Fruit fly (Drosophila melanogaster): Measurements from ENCODE around the gene CG11854.

CG11854 gene

dm6 chr3R:25193726-25194204, 48.1 kb upstream of the CG11854 start, which contains the start of gene lobo (continued):
- TF ChIP-seq ap (GFP tag; IDR thresholded peaks at IDR 0.05) = peak; percentile 22; the same call in 1 of the 2 replicates
- TF ChIP-seq fd96Cb (tag; optimal IDR thresholded peaks at IDR 0.05) = peak; percentile 24
- TF ChIP-seq sima (GFP tag; optimal IDR thresholded peaks at IDR 0.05) = peak; percentile 4
- TF ChIP-seq CG9215 (GFP tag; IDR thresholded peaks at IDR 0.05) = peak; percentile 42
- TF ChIP-seq fd102C (GFP tag; optimal IDR thresholded peaks at IDR 0.05) = no peak
- TF ChIP-seq CG17359 (tag; optimal IDR thresholded peaks at IDR 0.05) = no peak
- no peak for TF ChIP-seq CG7745 (tag; optimal IDR thresholded peaks at IDR 0.05)
- TF ChIP-seq Dref (GFP tag; IDR thresholded peaks at IDR 0.05) = no peak
- TF ChIP-seq CG16815 (GFP tag; optimal IDR thresholded peaks at IDR 0.05) = peak; percentile 31
- TF ChIP-seq ind (GFP tag; optimal IDR thresholded peaks at IDR 0.05) = peak; percentile 13
- no peak for TF ChIP-seq Hand (GFP tag; optimal IDR thresholded peaks at IDR 0.05)
- no peak for TF ChIP-seq danr (GFP tag; IDR thresholded peaks at IDR 0.05)
- no peak for TF ChIP-seq lbe (GFP tag; optimal IDR thresholded peaks at IDR 0.05)
- TF ChIP-seq CG13624 (GFP tag; optimal IDR thresholded peaks at IDR 0.05) = peak; percentile 83
- TF ChIP-seq rib (GFP tag; IDR thresholded peaks at IDR 0.05) = no peak
- TF ChIP-seq CG2116 (GFP tag; optimal IDR thresholded peaks at IDR 0.05) = peak; percentile 64
- peak; percentile 50; the same call in 1 of the 2 replicates for TF ChIP-seq CG32532 (GFP tag; IDR thresholded peaks at IDR 0.05)
- TF ChIP-seq CG6683 (GFP tag; optimal IDR thresholded peaks at IDR 0.05) = peak; percentile 67
- peak; percentile 52 for TF ChIP-seq HLH54F (GFP tag; optimal IDR thresholded peaks at IDR 0.05)
- TF ChIP-seq stwl (tag; optimal IDR thresholded peaks at IDR 0.05) = peak; percentile 83
- TF ChIP-seq CG13287 (GFP tag; IDR thresholded peaks at IDR 0.05; ENCODE audit: partially characterized antibody) = peak; percentile 34; the same call in 1 of the 2 replicates
- TF ChIP-seq CG6813 (GFP tag; optimal IDR thresholded peaks at IDR 0.05) = peak; percentile 29
- peak; percentile 69 for TF ChIP-seq CG14710 (tag; optimal IDR thresholded peaks at IDR 0.05)
- no peak for TF ChIP-seq E2f1 (GFP tag; IDR thresholded peaks at IDR 0.05)
- no peak for TF ChIP-seq sc (optimal IDR thresholded peaks at IDR 0.05)
- peak; percentile 35 for TF ChIP-seq sc (GFP tag; optimal IDR thresholded peaks at IDR 0.05)
- no peak for TF ChIP-seq croc (GFP tag; conservative IDR thresholded peaks at IDR 0.05)
- no peak for TF ChIP-seq CG6765 (GFP tag; optimal IDR thresholded peaks at IDR 0.05)
- TF ChIP-seq CG10654 (GFP tag; optimal IDR thresholded peaks at IDR 0.05) = peak; percentile 58
- TF ChIP-seq ci (GFP tag; IDR thresholded peaks at IDR 0.05) = peak; percentile 95
- peak; percentile 39 for TF ChIP-seq CG30403 (GFP tag; optimal IDR thresholded peaks at IDR 0.05)
- peak; percentile 60 for TF ChIP-seq trem (tag; optimal IDR thresholded peaks at IDR 0.05)
- TF ChIP-seq CG8944 (GFP tag; optimal IDR thresholded peaks at IDR 0.05) = no peak
- peak; percentile 65 for TF ChIP-seq E2f2 (GFP tag; IDR thresholded peaks at IDR 0.05)
- peak; percentile 83 for TF ChIP-seq zen (tag; optimal IDR thresholded peaks at IDR 0.05)
- peak; percentile 14 for TF ChIP-seq tin (GFP tag; optimal IDR thresholded peaks at IDR 0.05)
- no peak for TF ChIP-seq CG14667 (GFP tag; IDR thresholded peaks at IDR 0.05)
- peak; percentile 25 for TF ChIP-seq CG6854 (GFP tag; optimal IDR thresholded peaks at IDR 0.05)
- TF ChIP-seq Sox100B (GFP tag; optimal IDR thresholded peaks at IDR 0.05) = no peak
- peak; percentile 33 for TF ChIP-seq Nf-YC (tag; optimal IDR thresholded peaks at IDR 0.05)
- TF ChIP-seq abd-A (tag; optimal IDR thresholded peaks at IDR 0.05) = peak; percentile 10
- no peak for TF ChIP-seq ato (GFP tag; IDR thresholded peaks at IDR 0.05; ENCODE audit: partially characterized antibody)
- TF ChIP-seq ERR (GFP tag; optimal IDR thresholded peaks at IDR 0.05) = peak; percentile 12
- 0 out of 3 replicates have a peak, but pooled peaks have one; percentile 10 for TF ChIP-seq ken (GFP tag; IDR thresholded peaks at IDR 0.05)
- TF ChIP-seq CG1647 (GFP tag; optimal IDR thresholded peaks at IDR 0.05) = no peak
- TF ChIP-seq grn (GFP tag; optimal IDR thresholded peaks at IDR 0.05) = peak; percentile 53
- TF ChIP-seq CG33557 (GFP tag; optimal IDR thresholded peaks at IDR 0.05) = peak; percentile 64
- TF ChIP-seq wek (GFP tag; optimal IDR thresholded peaks at IDR 0.05) = peak; percentile 18
- no peak for TF ChIP-seq tll (GFP tag; optimal IDR thresholded peaks at IDR 0.05)
- TF ChIP-seq tgo (GFP tag; IDR thresholded peaks at IDR 0.05) = no peak
